Worm (Caenorhabditis elegans) whole organism, L4 larva: ENCODE data around the gene F11A5.5.

Source experiments
- dpl-1 ChIP-seq: fragments of 150-350 bp; optimal IDR thresholded peaks from 2 replicates; lab custom pipeline; 2014; ENCODE audit warnings: missing biosample characterization, missing genetic modification reagents, missing genetic modification characterization
- duxl-1 ChIP-seq: sonication (generic microtip); optimal IDR thresholded peaks from 2 replicates; lab custom pipeline; 2016; ENCODE audit warnings: mild to moderate bottlenecking, missing genetic modification characterization, moderate library complexity, missing compliant biosample characterization; ENCODE audit not compliant: poor library complexity
- fos-1 ChIP-seq: fragments of 150-350 bp; optimal IDR thresholded peaks from 2 replicates; lab custom pipeline; 2014; ENCODE audit warnings: missing biosample characterization, missing genetic modification characterization
- hmg-1.1 ChIP-seq: fragments of 200-800 bp; sonication (Bioruptor generic); IDR thresholded peaks from 2 replicates; pipeline ENCODE4 v1.3.6; 2022; ENCODE audit warnings: missing genetic modification reagents, missing genetic modification characterization, missing compliant biosample characterization
- nhr-10 ChIP-seq: fragments of 150-350 bp; optimal IDR thresholded peaks from 2 replicates; lab custom pipeline; 2014; ENCODE audit warnings: missing biosample characterization, missing genetic modification characterization
- nhr-11 ChIP-seq: fragments of 150-350 bp; optimal IDR thresholded peaks from 2 replicates; lab custom pipeline; 2014; ENCODE audit warnings: missing biosample characterization, missing genetic modification characterization
- nhr-28 ChIP-seq: fragments of 150-350 bp; optimal IDR thresholded peaks from 2 replicates; lab custom pipeline; 2014; ENCODE audit warnings: missing biosample characterization, missing genetic modification characterization
- rbr-2 ChIP-seq: sonication (generic microtip); optimal IDR thresholded peaks from 2 replicates; lab custom pipeline; 2016; ENCODE audit warnings: missing genotype, missing genetic modification characterization, missing compliant biosample characterization
- snpc-1.2 ChIP-seq: fragments of 200-800 bp; sonication (Bioruptor generic); IDR thresholded peaks from 2 replicates; pipeline ENCODE4 v1.3.6; 2022; ENCODE audit warnings: missing genetic modification reagents, missing genetic modification characterization, missing compliant biosample characterization
- unc-39 ChIP-seq: sonication (generic microtip); optimal IDR thresholded peaks from 2 replicates; lab custom pipeline; 2017; ENCODE audit warnings: missing biosample characterization, missing genetic modification characterization
- zfp-3 ChIP-seq: fragments of 200-800 bp; sonication (Bioruptor generic); conservative IDR thresholded peaks from 2 replicates; pipeline ENCODE4 v1.3.6; 2022; ENCODE audit warnings: missing genetic modification reagents, missing genetic modification characterization, missing compliant biosample characterization

ce11 chrV:16153375-16153774 is 44.7 kb upstream of the F11A5.5 start, which contains the start of gene str-254:
- no peak for TF ChIP-seq nhr-10 (tag; lab: Kevin White, UChicago)
- TF ChIP-seq nhr-28 (tag; lab: Kevin White, UChicago) = no peak
- no peak for TF ChIP-seq unc-39 (tag; lab: Kevin White, UChicago)
- TF ChIP-seq zfp-3 = no peak
- TF ChIP-seq snpc-1.2 (GFP tag; lab: Robert Waterston, UW) = no peak
- TF ChIP-seq duxl-1 = no peak
- TF ChIP-seq dpl-1 (GFP tag; lab: Kevin White, UChicago) = no peak
- TF ChIP-seq rbr-2 = no peak
- no peak for TF ChIP-seq hmg-1.1 (GFP tag; lab: Robert Waterston, UW)
- no peak for TF ChIP-seq nhr-11 (tag; lab: Kevin White, UChicago)
- no peak for TF ChIP-seq fos-1 (tag; lab: Kevin White, UChicago)
